Fruit fly (Drosophila melanogaster) whole organism, prepupa: ENCODE results near the gene Osi22.

ENCODE experiments used
- CG10669 ChIP-seq: fragments of 200-800 bp; sonication (Bioruptor generic); optimal IDR thresholded peaks from 3 replicates; lab custom pipeline; 2018; ENCODE audit warnings: missing biosample characterization, mild to moderate bottlenecking, missing genetic modification characterization, moderate library complexity
- CG16779 ChIP-seq: fragments of 200-800 bp; sonication (Bioruptor generic); optimal IDR thresholded peaks from 3 replicates; lab custom pipeline; 2017; ENCODE audit warnings: missing biosample characterization, mild to moderate bottlenecking, missing genetic modification characterization
- CG32006 ChIP-seq: fragments of 200-800 bp; sonication (Bioruptor generic); optimal IDR thresholded peaks from 3 replicates; lab custom pipeline; 2017; ENCODE audit warnings: missing biosample characterization, mild to moderate bottlenecking, missing genetic modification characterization
- Hr39 ChIP-seq: fragments of 200-800 bp; sonication (Bioruptor generic); optimal IDR thresholded peaks from 2 replicates; lab custom pipeline; 2016; ENCODE audit warnings: missing biosample characterization, missing genetic modification characterization
- Lpt ChIP-seq: fragments of 200-800 bp; sonication (Bioruptor generic); optimal IDR thresholded peaks from 3 replicates; lab custom pipeline; 2016; ENCODE audit warnings: missing biosample characterization, missing genetic modification characterization
- achi ChIP-seq: fragments of 200-800 bp; sonication (Bioruptor generic); optimal IDR thresholded peaks from 3 replicates; lab custom pipeline; 2016; ENCODE audit warnings: missing biosample characterization, missing genetic modification characterization
- pdm3 ChIP-seq: fragments of 200-800 bp; sonication (Bioruptor generic); optimal IDR thresholded peaks from 3 replicates; lab custom pipeline; 2016; ENCODE audit warnings: missing biosample characterization, missing genetic modification characterization

- TF ChIP-seq achi (GFP tag; lab: Kevin White, UChicago) (no peak), Hr39 (GFP tag; lab: Kevin White, UChicago) (no peak), CG10669 (GFP tag; lab: Kevin White, UChicago) (no peak), CG16779 (tag; lab: Kevin White, UChicago) (no peak), CG32006 (GFP tag; lab: Kevin White, UChicago) (no peak), pdm3 (GFP tag; lab: Kevin White, UChicago) (no peak), Lpt (GFP tag; lab: Kevin White, UChicago) (no peak)
Observed at dm6 chr3R:13290329-13290728, at the start of gene Osi22.
